In genomic region chr3L:5349751-5350310, dm6 we compare ENCODE assay signal across 2 fruit fly cellular contexts.
A peak's percentile ranks its signal among the peaks of the same experiment; 100 is the strongest.
TF ChIP-seq lines count a peak whose summit lies in the region.

No protein-coding gene starts in this region.

TF ChIP-seq in whole organism, embryonic, 481 proteins besides CTCF, POLR2A, EP300 and RAD21 (continued from another document):
- TF ChIP-seq pnt (GFP tag; optimal IDR thresholded peaks at IDR 0.05; lab: Kevin White, UChicago) (no peak), sna (GFP tag; IDR thresholded peaks at IDR 0.05; lab: Robert Waterston, UW; ENCODE audit: partially characterized antibody) (no peak), CG2712 (tag; optimal IDR thresholded peaks at IDR 0.05; lab: Kevin White, UChicago) (peak; percentile 13), Med (GFP tag; lab: Kevin White, UChicago) (peak; percentile 58), CG10654 (GFP tag; optimal IDR thresholded peaks at IDR 0.05; lab: Kevin White, UChicago) (no peak), CG18619 (GFP tag; optimal IDR thresholded peaks at IDR 0.05; lab: Kevin White, UChicago) (no peak), CG17568 (GFP tag; optimal IDR thresholded peaks at IDR 0.05; lab: Kevin White, UChicago) (no peak), NK7.1 (GFP tag; optimal IDR thresholded peaks at IDR 0.05; lab: Kevin White, UChicago) (no peak), BtbVII (GFP tag; optimal IDR thresholded peaks at IDR 0.05; lab: Kevin White, UChicago) (no peak), CG15073 (GFP tag; optimal IDR thresholded peaks at IDR 0.05; lab: Kevin White, UChicago) (no peak), ind (GFP tag; optimal IDR thresholded peaks at IDR 0.05; lab: Kevin White, UChicago) (no peak), hbn (GFP tag; IDR thresholded peaks at IDR 0.05; lab: Robert Waterston, UW; ENCODE audit: partially characterized antibody) (no peak), CG32532 (GFP tag; IDR thresholded peaks at IDR 0.05; lab: Robert Waterston, UW) (no peak), NfI (GFP tag; optimal IDR thresholded peaks at IDR 0.05; lab: Kevin White, UChicago) (no peak), Drgx (GFP tag; IDR thresholded peaks at IDR 0.05; lab: Robert Waterston, UW) (peak; percentile 46; the same call in 1 of the 2 replicates), CG1603 (tag; optimal IDR thresholded peaks at IDR 0.05; lab: Kevin White, UChicago) (no peak), BEAF-32 (GFP tag; optimal IDR thresholded peaks at IDR 0.05; lab: Kevin White, UChicago) (no peak), CoRest (tag; optimal IDR thresholded peaks at IDR 0.05; lab: Kevin White, UChicago) (no peak), B-H1 (GFP tag; IDR thresholded peaks at IDR 0.05; lab: Robert Waterston, UW) (no peak), sc (optimal IDR thresholded peaks at IDR 0.05; lab: Kevin White, UChicago) (no peak), sc (GFP tag; optimal IDR thresholded peaks at IDR 0.05; lab: Kevin White, UChicago) (no peak), CG12299 (tag; optimal IDR thresholded peaks at IDR 0.05; lab: Kevin White, UChicago) (no peak), CG12236 (GFP tag; optimal IDR thresholded peaks at IDR 0.05; lab: Kevin White, UChicago) (no peak), Scr (GFP tag; IDR thresholded peaks at IDR 0.05; lab: Robert Waterston, UW; ENCODE audit: partially characterized antibody) (no peak), CG12391 (tag; optimal IDR thresholded peaks at IDR 0.05; lab: Kevin White, UChicago) (no peak), Mrtf (GFP tag; IDR thresholded peaks at IDR 0.05; lab: Robert Waterston, UW) (no peak), CG18262 (tag; optimal IDR thresholded peaks at IDR 0.05; lab: Kevin White, UChicago) (no peak), fd64A (GFP tag; optimal IDR thresholded peaks at IDR 0.05; lab: Kevin White, UChicago) (no peak)
TF ChIP-seq in whole organism, embryonic: peak in this region for 6.

TF ChIP-seq in whole organism, prepupa, 60 proteins besides CTCF, POLR2A, EP300 and RAD21 (continued from another document):
- TF ChIP-seq eg (GFP tag; IDR thresholded peaks at IDR 0.05; lab: Robert Waterston, UW) (no peak), Smox (GFP tag; optimal IDR thresholded peaks at IDR 0.05; lab: Kevin White, UChicago) (no peak), CG6163 (GFP tag; IDR thresholded peaks at IDR 0.05; lab: Robert Waterston, UW) (no peak; the same call in 2 of the 3 replicates), dac (GFP tag; optimal IDR thresholded peaks at IDR 0.05; lab: Kevin White, UChicago) (no peak), Eip78C (GFP tag; lab: Kevin White, UChicago) (peak; percentile 77), CG6854 (GFP tag; optimal IDR thresholded peaks at IDR 0.05; lab: Kevin White, UChicago) (no peak), Hr4 (GFP tag; optimal IDR thresholded peaks at IDR 0.05; lab: Kevin White, UChicago) (no peak), Met (GFP tag; optimal IDR thresholded peaks at IDR 0.05; lab: Kevin White, UChicago) (no peak), CG4318 (GFP tag; optimal IDR thresholded peaks at IDR 0.05; lab: Kevin White, UChicago) (no peak), pdm3 (GFP tag; optimal IDR thresholded peaks at IDR 0.05; lab: Kevin White, UChicago) (no peak), cyc (GFP tag; optimal IDR thresholded peaks at IDR 0.05; lab: Kevin White, UChicago) (no peak), achi (GFP tag; optimal IDR thresholded peaks at IDR 0.05; lab: Kevin White, UChicago) (peak; percentile 26), spab (GFP tag; optimal IDR thresholded peaks at IDR 0.05; lab: Kevin White, UChicago) (no peak), Lpt (GFP tag; optimal IDR thresholded peaks at IDR 0.05; lab: Kevin White, UChicago) (peak; percentile 1), Gug (GFP tag; IDR thresholded peaks at IDR 0.05; lab: Robert Waterston, UW) (no peak), CG8119 (GFP tag; IDR thresholded peaks at IDR 0.05; lab: Robert Waterston, UW) (no peak), CG6276 (GFP tag; optimal IDR thresholded peaks at IDR 0.05; lab: Kevin White, UChicago) (no peak), Blimp-1 (GFP tag; optimal IDR thresholded peaks at IDR 0.05; lab: Kevin White, UChicago) (no peak), CG10631 (GFP tag; optimal IDR thresholded peaks at IDR 0.05; lab: Kevin White, UChicago) (peak; percentile 39), ss (GFP tag; optimal IDR thresholded peaks at IDR 0.05; lab: Kevin White, UChicago) (no peak), svp (GFP tag; lab: Kevin White, UChicago) (peak; percentile 36), lz (GFP tag; optimal IDR thresholded peaks at IDR 0.05; lab: Kevin White, UChicago) (no peak), Hr38 (GFP tag; optimal IDR thresholded peaks at IDR 0.05; lab: Kevin White, UChicago) (no peak), salr (GFP tag; optimal IDR thresholded peaks at IDR 0.05; lab: Kevin White, UChicago) (no peak), fkh (GFP tag; optimal IDR thresholded peaks at IDR 0.05; lab: Kevin White, UChicago) (no peak), acj6 (GFP tag; optimal IDR thresholded peaks at IDR 0.05; lab: Kevin White, UChicago) (peak; percentile 2), topi (GFP tag; optimal IDR thresholded peaks at IDR 0.05; lab: Kevin White, UChicago) (no peak), net (GFP tag; optimal IDR thresholded peaks at IDR 0.05; lab: Kevin White, UChicago) (no peak), CG34406 (GFP tag; optimal IDR thresholded peaks at IDR 0.05; lab: Kevin White, UChicago) (no peak), Sox14 (GFP tag; optimal IDR thresholded peaks at IDR 0.05; lab: Kevin White, UChicago) (no peak), fd59A (GFP tag; optimal IDR thresholded peaks at IDR 0.05; lab: Kevin White, UChicago) (peak; percentile 21)
